Worm (Caenorhabditis elegans) whole organism, mixed stage, embryonic: ENCODE data around the gene col-34.
A peak's percentile ranks its signal among the peaks of the same experiment; 100 is the strongest.

Experiments used
- M03D4.4 ChIP-seq: sonication (generic microtip); optimal IDR thresholded peaks from 2 replicates; lab custom pipeline; 2017; ENCODE audit warnings: mild to moderate bottlenecking, missing genetic modification characterization, missing compliant biosample characterization
- bed-3 ChIP-seq: fragments of 200-800 bp; sonication (Bioruptor generic); optimal IDR thresholded peaks from 3 replicates; lab custom pipeline; 2018; ENCODE audit warnings: mild to moderate bottlenecking, missing genetic modification characterization, moderate library complexity, missing compliant biosample characterization
- blmp-1 ChIP-seq: fragments of 150-350 bp; optimal IDR thresholded peaks from 2 replicates; lab custom pipeline; 2014; ENCODE audit warnings: missing biosample characterization, missing genetic modification characterization
- ceh-39 ChIP-seq: fragments of 150-350 bp; optimal IDR thresholded peaks from 2 replicates; lab custom pipeline; 2014; ENCODE audit warnings: missing biosample characterization, missing genetic modification characterization
- ceh-83 ChIP-seq: fragments of 200-800 bp; sonication (Bioruptor generic); optimal IDR thresholded peaks from 2 replicates; lab custom pipeline; 2018; ENCODE audit warnings: mild to moderate bottlenecking, missing genetic modification characterization, missing compliant biosample characterization
- ces-1 ChIP-seq: fragments of 150-350 bp; optimal IDR thresholded peaks from 2 replicates; lab custom pipeline; 2014; ENCODE audit warnings: missing biosample characterization, missing genetic modification reagents, missing genetic modification characterization
- elt-3 ChIP-seq: fragments of 150-350 bp; optimal IDR thresholded peaks from 2 replicates; lab custom pipeline; 2014; ENCODE audit warnings: missing biosample characterization, missing genetic modification characterization
- flh-1 ChIP-seq: fragments of 200-800 bp; sonication (Bioruptor generic); optimal IDR thresholded peaks from 2 replicates; lab custom pipeline; 2018; ENCODE audit warnings: mild to moderate bottlenecking, missing genetic modification characterization, moderate library complexity, missing compliant biosample characterization
- ham-2 ChIP-seq: fragments of 200-800 bp; sonication (Bioruptor generic); optimal IDR thresholded peaks from 2 replicates; lab custom pipeline; 2018; ENCODE audit warnings: mild to moderate bottlenecking, missing genetic modification characterization, missing compliant biosample characterization
- lin-32 ChIP-seq: fragments of 200-800 bp; sonication (Bioruptor generic); optimal IDR thresholded peaks from 2 replicates; lab custom pipeline; 2018; ENCODE audit warnings: mild to moderate bottlenecking, missing genetic modification characterization, missing compliant biosample characterization
- mab-5 ChIP-seq: fragments of 150-350 bp; optimal IDR thresholded peaks from 2 replicates; lab custom pipeline; 2014; ENCODE audit warnings: missing biosample characterization, missing genetic modification characterization
- mep-1 ChIP-seq: fragments of 150-350 bp; optimal IDR thresholded peaks from 2 replicates; lab custom pipeline; 2017; ENCODE audit warnings: missing biosample characterization, missing genetic modification reagents, missing genetic modification characterization, inconsistent platforms
- mls-2 ChIP-seq: sonication (generic microtip); optimal IDR thresholded peaks from 2 replicates; lab custom pipeline; 2016; ENCODE audit warnings: mild to moderate bottlenecking, missing genetic modification characterization, moderate library complexity, missing compliant biosample characterization
- nhr-12 ChIP-seq: fragments of 150-350 bp; optimal IDR thresholded peaks from 2 replicates; lab custom pipeline; 2014; ENCODE audit warnings: missing biosample characterization, missing genetic modification characterization
- nhr-2 ChIP-seq: fragments of 150-350 bp; optimal IDR thresholded peaks from 2 replicates; lab custom pipeline; 2014; ENCODE audit warnings: missing biosample characterization, missing genetic modification characterization
- nhr-237 ChIP-seq: fragments of 150-350 bp; optimal IDR thresholded peaks from 2 replicates; lab custom pipeline; 2014; ENCODE audit warnings: missing biosample characterization, missing genetic modification characterization
- nhr-28 ChIP-seq: fragments of 150-350 bp; optimal IDR thresholded peaks from 2 replicates; lab custom pipeline; 2014; ENCODE audit warnings: missing biosample characterization, missing genetic modification characterization
- nhr-76 ChIP-seq: sonication (generic microtip); optimal IDR thresholded peaks from 2 replicates; lab custom pipeline; 2017; ENCODE audit warnings: missing biosample characterization, missing genetic modification characterization
- pha-4 ChIP-seq: fragments of 150-350 bp; optimal IDR thresholded peaks from 2 replicates; lab custom pipeline; 2018; ENCODE audit warnings: missing biosample characterization, missing genetic modification reagents, missing genetic modification characterization
- sem-2 ChIP-seq: fragments of 200-800 bp; sonication (Bioruptor generic); optimal IDR thresholded peaks from 2 replicates; lab custom pipeline; 2018; ENCODE audit warnings: mild to moderate bottlenecking, missing genetic modification characterization, missing compliant biosample characterization
- snpc-4 ChIP-seq: fragments of 150-350 bp; optimal IDR thresholded peaks from 2 replicates; lab custom pipeline; 2014; ENCODE audit warnings: missing biosample characterization, missing genetic modification characterization
- sptf-1 ChIP-seq: sonication (generic microtip); optimal IDR thresholded peaks from 2 replicates; lab custom pipeline; 2017; ENCODE audit warnings: mild to moderate bottlenecking, missing genetic modification characterization, moderate library complexity, missing compliant biosample characterization
- tbx-8 ChIP-seq: fragments of 200-800 bp; sonication (Bioruptor generic); optimal IDR thresholded peaks from 2 replicates; lab custom pipeline; 2018; ENCODE audit warnings: mild to moderate bottlenecking, missing genetic modification characterization, moderate library complexity, missing compliant biosample characterization
- unc-120 ChIP-seq: sonication (generic microtip); optimal IDR thresholded peaks from 2 replicates; lab custom pipeline; 2017; ENCODE audit warnings: missing genetic modification characterization, missing compliant biosample characterization; ENCODE audit not compliant: poor library complexity, severe bottlenecking
- unc-39 ChIP-seq: fragments of 150-350 bp; optimal IDR thresholded peaks from 2 replicates; lab custom pipeline; 2014; ENCODE audit warnings: missing biosample characterization, missing genetic modification characterization
- unc-62 ChIP-seq: fragments of 150-350 bp; optimal IDR thresholded peaks from 2 replicates; lab custom pipeline; 2014; ENCODE audit warnings: missing biosample characterization, missing genetic modification reagents, missing genetic modification characterization
- zip-8 ChIP-seq: fragments of 150-350 bp; optimal IDR thresholded peaks from 2 replicates; lab custom pipeline; 2014; ENCODE audit warnings: missing biosample characterization, missing genetic modification characterization
- ztf-11 ChIP-seq: fragments of 150-350 bp; optimal IDR thresholded peaks from 2 replicates; lab custom pipeline; 2014; ENCODE audit warnings: missing biosample characterization, missing genetic modification characterization

The col-34 gene

ce11 chrIV:4235315-4236024 is 8.9 kb downstream of the col-34 start, which contains the start of the genes zipt-2.2 and dpy-13:
zipt-2.2 (minus strand) TSS chrIV:4235365.
dpy-13 (plus strand) TSS chrIV:4235614.
- no peak for TF ChIP-seq nhr-2 (tag; lab: Kevin White, UChicago)
- TF ChIP-seq ham-2 (GFP tag; lab: Kevin White, UChicago): peak; percentile 68
- TF ChIP-seq, all 35 proteins: peak for 1

- TF ChIP-seq sem-2 (no peak), ceh-83 (no peak), nhr-76 (tag; lab: Kevin White, UChicago) (no peak), nhr-237 (tag; lab: Kevin White, UChicago) (no peak), blmp-1 (tag; lab: Kevin White, UChicago) (no peak), M03D4.4 (tag; lab: Kevin White, UChicago) (no peak), unc-120 (tag; lab: Kevin White, UChicago) (no peak), mep-1 (tag; lab: Kevin White, UChicago) (no peak), zip-8 (no peak), elt-3 (tag; lab: Kevin White, UChicago) (no peak), ztf-11 (no peak), nhr-12 (tag; lab: Kevin White, UChicago) (no peak), ceh-39 (no peak), snpc-4 (tag; lab: Kevin White, UChicago) (no peak), unc-62 (GFP tag; lab: Kevin White, UChicago) (no peak), bed-3 (no peak), pha-4 (tag; lab: Kevin White, UChicago) (no peak), lin-32 (GFP tag; lab: Kevin White, UChicago) (no peak), nhr-28 (tag; lab: Kevin White, UChicago) (no peak)
These were observed 16.5 kb downstream of the col-34 start, which contains the start of gene srbc-70 for ce11 chrIV:4227917-4228316. srbc-70 (minus strand) TSS chrIV:4228017.

- TF ChIP-seq flh-1: no peak
- TF ChIP-seq sptf-1 (tag; lab: Kevin White, UChicago): no peak
- TF ChIP-seq elt-3 (tag; lab: Kevin White, UChicago): no peak
- TF ChIP-seq tbx-8: no peak
These were observed 18.6 kb downstream of the col-34 start, which contains the start of gene srbc-71 for ce11 chrIV:4225851-4226250. srbc-71 (minus strand) TSS chrIV:4225951.

ce11 chrIV:4219983-4220382 is 24.4 kb downstream of the col-34 start, which contains the start of gene F30B5.11:
F30B5.11 (minus strand) TSS chrIV:4220083.
- TF ChIP-seq mep-1 (tag; lab: Kevin White, UChicago): no peak
- TF ChIP-seq ham-2 (GFP tag; lab: Kevin White, UChicago): no peak
- TF ChIP-seq lin-32 (GFP tag; lab: Kevin White, UChicago): no peak
- no peak for TF ChIP-seq nhr-12 (tag; lab: Kevin White, UChicago)
- no peak for TF ChIP-seq nhr-28 (tag; lab: Kevin White, UChicago)
- TF ChIP-seq ceh-39: no peak
- no peak for TF ChIP-seq ztf-11
- no peak for TF ChIP-seq mab-5 (tag; lab: Kevin White, UChicago)
- TF ChIP-seq zip-8: no peak

- TF ChIP-seq pha-4 (tag; lab: Kevin White, UChicago) (no peak), nhr-237 (tag; lab: Kevin White, UChicago) (no peak), sptf-1 (tag; lab: Kevin White, UChicago) (no peak), unc-39 (tag; lab: Kevin White, UChicago) (no peak), mls-2 (tag; lab: Kevin White, UChicago) (no peak), ceh-83 (no peak), ham-2 (GFP tag; lab: Kevin White, UChicago) (no peak), zip-8 (no peak), nhr-12 (tag; lab: Kevin White, UChicago) (no peak), sem-2 (no peak), ces-1 (GFP tag; lab: Kevin White, UChicago) (no peak)
- TF ChIP-seq, all 35 proteins: peak for 0
These were observed 26.1 kb downstream of the col-34 start for ce11 chrIV:4218276-4218675.
